Fruit fly (Drosophila melanogaster) whole organism, prepupa: ENCODE measurements around the gene CG7458.

Source experiments
- CG10669 ChIP-seq: fragments of 200-800 bp; sonication (Bioruptor generic); optimal IDR thresholded peaks from 3 replicates; lab custom pipeline; 2018; ENCODE audit warnings: missing biosample characterization, mild to moderate bottlenecking, missing genetic modification characterization, moderate library complexity
- CG11294 ChIP-seq: fragments of 200-800 bp; sonication (Bioruptor generic); IDR thresholded peaks from 2 replicates; pipeline ENCODE4 v1.3.6; 2022; ENCODE audit warnings: missing biosample characterization, missing genetic modification characterization
- CG15336 ChIP-seq: fragments of 200-800 bp; sonication (Bioruptor generic); IDR thresholded peaks from 2 replicates; pipeline ENCODE4 v1.3.6; 2022; ENCODE audit warnings: missing biosample characterization, missing genetic modification characterization
- CG1621 ChIP-seq: fragments of 200-800 bp; sonication (Bioruptor generic); optimal IDR thresholded peaks from 3 replicates; lab custom pipeline; 2018; ENCODE audit warnings: missing biosample characterization, mild to moderate bottlenecking, missing genetic modification characterization
- CG16779 ChIP-seq: fragments of 200-800 bp; sonication (Bioruptor generic); optimal IDR thresholded peaks from 3 replicates; lab custom pipeline; 2017; ENCODE audit warnings: missing biosample characterization, mild to moderate bottlenecking, missing genetic modification characterization
- CG3032 ChIP-seq: fragments of 200-800 bp; optimal IDR thresholded peaks from 2 replicates; lab custom pipeline; 2019; ENCODE audit warnings: missing biosample characterization, mild to moderate bottlenecking, missing genetic modification characterization, moderate library complexity
- CG31627 ChIP-seq: fragments of 200-800 bp; sonication (Bioruptor generic); optimal IDR thresholded peaks from 3 replicates; lab custom pipeline; 2016; ENCODE audit warnings: missing biosample characterization, missing genetic modification characterization
- CG34406 ChIP-seq: fragments of 200-800 bp; sonication (Bioruptor generic); optimal IDR thresholded peaks from 3 replicates; lab custom pipeline; 2016; ENCODE audit warnings: missing biosample characterization, missing genetic modification characterization
- CG6163 ChIP-seq: fragments of 200-800 bp; sonication (Bioruptor generic); IDR thresholded peaks from 3 replicates; pipeline ENCODE4 v1.3.6; 2022; ENCODE audit warnings: missing biosample characterization, missing genetic modification characterization
- CG6808 ChIP-seq: fragments of 200-800 bp; sonication (Bioruptor generic); optimal IDR thresholded peaks from 3 replicates; lab custom pipeline; 2017; ENCODE audit warnings: missing biosample characterization, missing genetic modification characterization, mild to moderate bottlenecking, moderate library complexity, missing genetic modification reagents
- CG6854 ChIP-seq: fragments of 200-800 bp; sonication (Bioruptor generic); optimal IDR thresholded peaks from 2 replicates; lab custom pipeline; 2017; ENCODE audit warnings: missing biosample characterization, mild to moderate bottlenecking, missing genetic modification characterization
- CG8119 ChIP-seq: fragments of 200-800 bp; sonication (Bioruptor generic); IDR thresholded peaks from 3 replicates; pipeline ENCODE4 v1.3.6; 2022; ENCODE audit warnings: missing biosample characterization, missing genetic modification characterization
- CG8319 ChIP-seq: fragments of 200-800 bp; sonication (Bioruptor generic); optimal IDR thresholded peaks from 3 replicates; lab custom pipeline; 2016; ENCODE audit warnings: missing biosample characterization, missing genetic modification characterization
- CG9139 ChIP-seq: fragments of 200-800 bp; sonication (Bioruptor generic); optimal IDR thresholded peaks from 3 replicates; lab custom pipeline; 2017; ENCODE audit warnings: missing biosample characterization, mild to moderate bottlenecking, missing genetic modification characterization
- Eip78C ChIP-seq: fragments of 200-800 bp; sonication (Bioruptor generic); peaks from one replicate; lab custom pipeline; 2016; ENCODE audit warnings: missing biosample characterization, missing genetic modification characterization
- Eip93F ChIP-seq: fragments of 200-800 bp; sonication (Bioruptor generic); optimal IDR thresholded peaks from 2 replicates; lab custom pipeline; 2016; ENCODE audit warnings: missing biosample characterization, mild to moderate bottlenecking, missing genetic modification characterization
- Ets96B ChIP-seq: fragments of 200-800 bp; optimal IDR thresholded peaks from 2 replicates; lab custom pipeline; 2019; ENCODE audit warnings: missing biosample characterization, mild to moderate bottlenecking, missing genetic modification characterization, moderate library complexity
- Gug ChIP-seq: fragments of 200-800 bp; sonication (Bioruptor generic); IDR thresholded peaks from 2 replicates; pipeline ENCODE4 v1.3.6; 2022; ENCODE audit warnings: missing biosample characterization, missing genetic modification characterization
- Hr4 ChIP-seq: fragments of 200-800 bp; sonication (Bioruptor generic); optimal IDR thresholded peaks from 3 replicates; lab custom pipeline; 2016; ENCODE audit warnings: missing biosample characterization, missing genetic modification characterization
- Smox ChIP-seq: fragments of 200-800 bp; sonication (Bioruptor generic); optimal IDR thresholded peaks from 3 replicates; lab custom pipeline; 2016; ENCODE audit warnings: missing biosample characterization, missing genetic modification characterization
- Sox102F ChIP-seq: fragments of 200-800 bp; sonication (Bioruptor generic); optimal IDR thresholded peaks from 2 replicates; lab custom pipeline; 2016; ENCODE audit warnings: missing biosample characterization, mild to moderate bottlenecking, missing genetic modification characterization
- acj6 ChIP-seq: fragments of 200-800 bp; sonication (Bioruptor generic); optimal IDR thresholded peaks from 3 replicates; lab custom pipeline; 2016; ENCODE audit warnings: missing biosample characterization, missing genetic modification characterization
- eg ChIP-seq: fragments of 200-800 bp; sonication (Bioruptor generic); IDR thresholded peaks from 3 replicates; pipeline ENCODE4 v1.3.6; 2022; ENCODE audit warnings: missing biosample characterization, missing genetic modification characterization
- fkh ChIP-seq: fragments of 200-800 bp; sonication (Bioruptor generic); optimal IDR thresholded peaks from 3 replicates; lab custom pipeline; 2017; ENCODE audit warnings: missing biosample characterization, mild to moderate bottlenecking, missing genetic modification characterization, moderate library complexity
- lz ChIP-seq: fragments of 200-800 bp; sonication (Bioruptor generic); optimal IDR thresholded peaks from 3 replicates; lab custom pipeline; 2016; ENCODE audit warnings: missing biosample characterization, missing genetic modification characterization
- salr ChIP-seq, 2 experiments: fragments of 200-800 bp; sonication (Bioruptor generic); optimal IDR thresholded peaks; 3 replicates each; lab custom pipeline; 2016 to 2018; ENCODE audit warnings: missing biosample characterization in 2 of 2, missing genetic modification characterization in 2 of 2, mild to moderate bottlenecking in 1 of 2
- spab ChIP-seq: fragments of 200-800 bp; sonication (Bioruptor generic); optimal IDR thresholded peaks from 2 replicates; lab custom pipeline; 2017; ENCODE audit warnings: missing biosample characterization, mild to moderate bottlenecking, missing genetic modification characterization, missing genetic modification reagents
- svp ChIP-seq: fragments of 200-800 bp; sonication (Bioruptor generic); peaks from one replicate; lab custom pipeline; 2016; ENCODE audit warnings: missing biosample characterization, missing genetic modification characterization

CG7458 gene

DNA sequence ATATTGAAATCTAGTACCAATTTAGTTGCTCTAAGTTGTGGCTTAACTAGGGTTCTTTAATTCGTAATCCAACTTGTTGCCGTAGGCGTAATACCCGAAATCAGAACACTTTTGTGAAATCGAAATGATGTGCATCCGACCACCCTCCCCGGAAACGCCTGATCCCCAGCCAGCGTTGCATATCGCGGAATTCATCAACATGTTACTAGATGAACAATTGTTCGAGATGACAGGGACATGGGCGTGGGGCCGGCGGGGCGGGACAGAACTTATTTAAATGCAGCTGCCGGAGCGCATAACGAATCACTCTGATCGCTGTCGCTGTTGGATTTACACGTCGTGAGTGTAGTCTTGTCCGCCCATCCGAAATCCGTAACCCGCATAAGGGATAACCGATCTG lies 30.0 kb downstream of the CG7458 start, which contains the start of gene Act79B:
Act79B (plus strand) TSS at position 301 of the 400 bp plus-strand sequence.
- TF ChIP-seq salr (GFP tag; optimal IDR thresholded peaks at IDR 0.05; lab: Kevin White, UChicago) (no peak), svp (peak; percentile 22)

DNA sequence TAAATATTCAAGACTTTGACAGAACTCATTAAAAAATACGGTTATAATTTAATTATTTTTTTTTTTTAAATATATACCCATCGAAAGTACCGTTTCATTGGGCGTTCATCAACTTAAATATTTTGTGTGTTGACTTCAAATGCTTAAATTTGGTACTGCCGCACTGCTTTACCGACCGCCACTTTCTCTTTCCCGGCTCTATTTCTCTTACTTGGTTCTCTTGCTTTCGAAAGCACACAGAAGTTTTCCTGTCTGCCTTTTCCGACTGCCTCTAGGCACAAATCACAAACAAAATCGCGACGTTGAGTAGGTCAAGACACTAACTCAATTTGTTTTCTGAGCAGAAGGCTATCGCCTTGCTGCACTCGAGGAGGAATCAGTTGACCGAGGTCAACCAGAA lies 39.1 kb downstream of the CG7458 start:
- no peak for TF ChIP-seq Eip93F (GFP tag; lab: Kevin White, UChicago)
- TF ChIP-seq lz (GFP tag; lab: Kevin White, UChicago) = no peak
- no peak for TF ChIP-seq fkh (GFP tag; lab: Kevin White, UChicago)
- TF ChIP-seq CG16779 (tag; lab: Kevin White, UChicago) = no peak
- no peak for TF ChIP-seq Smox (GFP tag; lab: Kevin White, UChicago)
- TF ChIP-seq Eip78C (GFP tag; lab: Kevin White, UChicago) = no peak
- no peak for TF ChIP-seq CG3032 (tag; lab: Kevin White, UChicago)
- TF ChIP-seq CG34406 (GFP tag; lab: Kevin White, UChicago) = no peak
- TF ChIP-seq Gug (GFP tag; lab: Robert Waterston, UW) = no peak
- no peak for TF ChIP-seq CG8319 (GFP tag; lab: Kevin White, UChicago)
- no peak for TF ChIP-seq CG15336 (GFP tag; lab: Robert Waterston, UW)
- TF ChIP-seq CG6163 = no peak
- no peak for TF ChIP-seq salr (GFP tag; optimal IDR thresholded peaks at IDR 0.05; lab: Kevin White, UChicago)
- no peak for TF ChIP-seq spab (GFP tag; lab: Kevin White, UChicago)
- TF ChIP-seq CG6808 = no peak
- TF ChIP-seq CG8119 (GFP tag; lab: Robert Waterston, UW) = no peak
- TF ChIP-seq CG6854 (GFP tag; lab: Kevin White, UChicago) = no peak
- no peak for TF ChIP-seq CG10669 (GFP tag; lab: Kevin White, UChicago)
- no peak for TF ChIP-seq Hr4
- no peak for TF ChIP-seq Sox102F
- TF ChIP-seq, all 60 proteins: peak for 0

DNA sequence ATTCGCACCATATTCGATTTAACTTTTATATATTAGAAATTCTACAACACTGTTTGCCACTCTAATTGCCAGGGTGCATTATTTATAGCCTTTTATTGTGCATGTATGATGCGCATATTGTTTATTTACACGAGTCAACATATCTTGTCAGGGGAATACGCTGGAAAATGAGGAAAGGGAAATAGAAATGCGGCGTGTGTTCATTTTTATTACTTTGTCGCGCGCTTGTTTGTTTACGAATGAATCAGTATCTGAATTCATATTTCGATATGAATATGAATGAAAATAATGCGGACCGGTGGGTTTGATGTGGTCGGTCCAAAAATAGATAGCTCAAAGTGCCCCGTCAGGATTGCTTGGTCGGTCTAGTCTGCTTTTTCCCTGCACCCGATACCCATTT lies 51.2 kb downstream of the CG7458 start:
- TF ChIP-seq lz (GFP tag; lab: Kevin White, UChicago) (no peak), Eip78C (GFP tag; lab: Kevin White, UChicago) (peak; percentile 3), Gug (GFP tag; lab: Robert Waterston, UW) (no peak), acj6 (GFP tag; lab: Kevin White, UChicago) (no peak), CG11294 (GFP tag; lab: Robert Waterston, UW) (no peak), eg (GFP tag; lab: Robert Waterston, UW) (no peak), Ets96B (no peak), CG34406 (GFP tag; lab: Kevin White, UChicago) (no peak), Sox102F (no peak), fkh (GFP tag; lab: Kevin White, UChicago) (peak; percentile 32), CG6854 (GFP tag; lab: Kevin White, UChicago) (no peak), CG1621 (tag; lab: Kevin White, UChicago) (no peak), CG31627 (GFP tag; lab: Kevin White, UChicago) (no peak), CG9139 (GFP tag; lab: Kevin White, UChicago) (no peak), Smox (GFP tag; lab: Kevin White, UChicago) (no peak)
